Fruit fly (Drosophila melanogaster) whole organism, prepupa: Measurements from ENCODE around the gene CG1024.

Experiments
- CG10631 ChIP-seq: fragments of 200-800 bp; sonication (Bioruptor generic); optimal IDR thresholded peaks from 2 replicates; lab custom pipeline; 2016; ENCODE audit warnings: missing biosample characterization, missing genetic modification characterization
- CG10669 ChIP-seq: fragments of 200-800 bp; sonication (Bioruptor generic); optimal IDR thresholded peaks from 3 replicates; lab custom pipeline; 2018; ENCODE audit warnings: missing biosample characterization, mild to moderate bottlenecking, missing genetic modification characterization, moderate library complexity
- CG11902 ChIP-seq: fragments of 200-800 bp; sonication (Bioruptor generic); optimal IDR thresholded peaks from 3 replicates; lab custom pipeline; 2016; ENCODE audit warnings: missing biosample characterization, missing genetic modification characterization
- CG16779 ChIP-seq: fragments of 200-800 bp; sonication (Bioruptor generic); optimal IDR thresholded peaks from 3 replicates; lab custom pipeline; 2017; ENCODE audit warnings: missing biosample characterization, mild to moderate bottlenecking, missing genetic modification characterization
- CG32006 ChIP-seq: fragments of 200-800 bp; sonication (Bioruptor generic); optimal IDR thresholded peaks from 3 replicates; lab custom pipeline; 2017; ENCODE audit warnings: missing biosample characterization, mild to moderate bottlenecking, missing genetic modification characterization
- CG4318 ChIP-seq: fragments of 200-800 bp; sonication (Bioruptor generic); optimal IDR thresholded peaks from 3 replicates; lab custom pipeline; 2017; ENCODE audit warnings: missing biosample characterization, mild to moderate bottlenecking, missing genetic modification characterization
- CG8319 ChIP-seq: fragments of 200-800 bp; sonication (Bioruptor generic); optimal IDR thresholded peaks from 3 replicates; lab custom pipeline; 2016; ENCODE audit warnings: missing biosample characterization, missing genetic modification characterization
- CG9139 ChIP-seq: fragments of 200-800 bp; sonication (Bioruptor generic); optimal IDR thresholded peaks from 3 replicates; lab custom pipeline; 2017; ENCODE audit warnings: missing biosample characterization, mild to moderate bottlenecking, missing genetic modification characterization
- Hr4 ChIP-seq: fragments of 200-800 bp; sonication (Bioruptor generic); optimal IDR thresholded peaks from 3 replicates; lab custom pipeline; 2016; ENCODE audit warnings: missing biosample characterization, missing genetic modification characterization
- OdsH ChIP-seq: fragments of 200-800 bp; sonication (Bioruptor generic); optimal IDR thresholded peaks from 3 replicates; lab custom pipeline; 2016; ENCODE audit warnings: missing biosample characterization, missing genetic modification characterization
- acj6 ChIP-seq: fragments of 200-800 bp; sonication (Bioruptor generic); optimal IDR thresholded peaks from 3 replicates; lab custom pipeline; 2016; ENCODE audit warnings: missing biosample characterization, missing genetic modification characterization
- fkh ChIP-seq: fragments of 200-800 bp; sonication (Bioruptor generic); optimal IDR thresholded peaks from 3 replicates; lab custom pipeline; 2017; ENCODE audit warnings: missing biosample characterization, mild to moderate bottlenecking, missing genetic modification characterization, moderate library complexity
- topi ChIP-seq: fragments of 200-800 bp; sonication (Bioruptor generic); optimal IDR thresholded peaks from 3 replicates; lab custom pipeline; 2016; ENCODE audit warnings: missing biosample characterization, missing genetic modification characterization
- vri ChIP-seq: fragments of 200-800 bp; sonication (Bioruptor generic); optimal IDR thresholded peaks from 3 replicates; lab custom pipeline; 2016; ENCODE audit warnings: missing biosample characterization, mild to moderate bottlenecking, missing genetic modification characterization

DNA sequence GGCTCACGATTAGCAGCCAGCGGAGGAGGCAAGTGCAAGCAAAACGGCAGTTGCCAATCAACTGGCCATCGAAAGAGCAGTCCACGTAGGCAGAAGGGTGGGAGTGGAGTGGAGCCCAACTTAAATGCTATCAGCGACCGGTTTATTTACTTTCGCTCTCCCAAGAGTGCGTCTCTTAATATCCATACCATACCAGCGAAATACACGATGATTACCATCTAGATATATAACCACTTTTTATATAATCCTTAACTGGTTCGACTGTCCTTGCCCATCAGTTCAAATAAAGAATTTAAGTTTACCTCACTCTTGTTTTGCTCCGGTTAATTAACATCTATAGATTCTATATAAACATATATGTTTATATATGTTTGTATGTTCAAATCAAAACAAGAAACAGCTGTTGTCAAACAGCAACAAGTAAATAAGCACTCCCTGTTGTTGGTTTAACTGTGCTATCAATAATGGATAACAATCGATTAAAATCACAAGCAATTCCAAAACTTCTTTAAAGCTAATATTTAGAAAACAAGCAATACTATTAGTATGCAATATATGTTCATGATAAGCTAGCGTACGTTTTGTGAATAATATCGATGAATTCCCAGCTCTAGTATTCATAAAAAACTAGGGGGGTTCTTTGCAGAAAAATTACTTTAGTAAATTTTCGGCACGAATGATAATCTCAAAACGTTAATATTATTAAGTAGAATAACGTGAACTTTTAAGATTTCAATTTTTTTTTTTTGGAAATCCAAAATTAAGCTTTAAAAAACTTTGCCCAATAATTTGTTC, 6.4 kb downstream of the CG1024 start:
- no peak for TF ChIP-seq CG11902
- TF ChIP-seq CG4318 (GFP tag; lab: Kevin White, UChicago) = no peak
- TF ChIP-seq Hr4 (GFP tag; lab: Kevin White, UChicago) = peak; percentile 60
- no peak for TF ChIP-seq vri (GFP tag; lab: Kevin White, UChicago)
- peak; percentile 59 for TF ChIP-seq OdsH (GFP tag; lab: Kevin White, UChicago)
- TF ChIP-seq acj6 (GFP tag; lab: Kevin White, UChicago) = peak; percentile 48
- peak; percentile 92 for TF ChIP-seq fkh (GFP tag; lab: Kevin White, UChicago)
- peak; percentile 37 for TF ChIP-seq CG10631
- no peak for TF ChIP-seq CG32006 (GFP tag; lab: Kevin White, UChicago)
- TF ChIP-seq CG16779 (tag; lab: Kevin White, UChicago) = no peak
- TF ChIP-seq CG10669 = peak; percentile 21
- peak; percentile 47 for TF ChIP-seq topi
- TF ChIP-seq CG8319 (GFP tag; lab: Kevin White, UChicago) = no peak
- TF ChIP-seq CG9139 (GFP tag; lab: Kevin White, UChicago) = no peak
